Worm (Caenorhabditis elegans): ENCODE data around the gene T13H5.1.

DNA sequence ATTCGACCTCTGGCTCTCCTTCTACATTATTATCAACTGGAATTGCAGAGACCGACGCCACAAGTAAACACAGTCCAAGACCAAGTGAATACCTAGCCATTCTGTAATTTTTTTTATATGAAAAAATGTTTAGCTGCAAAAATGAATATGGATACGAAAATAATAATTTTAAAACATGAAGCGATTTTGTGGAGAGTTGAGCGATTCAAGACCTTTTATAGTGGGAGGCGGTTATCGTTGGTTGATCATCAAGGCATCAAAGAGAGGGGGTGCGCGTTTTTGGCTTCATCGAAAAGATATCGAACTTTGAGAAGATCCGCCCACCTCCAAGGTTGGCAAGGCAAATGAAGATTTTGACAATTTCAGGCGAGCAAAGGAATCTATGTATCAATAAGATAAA is 62.1 kb downstream of the T13H5.1 start, which contains the start of gene cut-3:
- no peak for TF ChIP-seq flt-1 (GFP tag; IDR thresholded peaks at IDR 0.05)
- no peak for TF ChIP-seq med-1 (GFP tag; optimal IDR thresholded peaks at IDR 0.05; ENCODE audit: insufficient read depth)
- no peak for TF ChIP-seq ref-1 (GFP tag; conservative IDR thresholded peaks at IDR 0.05)
- no peak for TF ChIP-seq ztf-23 (GFP tag; IDR thresholded peaks at IDR 0.05)

Measured in whole organism, midembryonic.